Comparison of ENCODE assay signal across 4 fruit fly cellular contexts in genomic region chr3L:12021903-12022302, dm6.
A peak's percentile ranks its signal among the peaks of the same experiment; 100 is the strongest.
TF ChIP-seq lines count a peak whose summit lies in the region.

No protein-coding gene starts in this region.

- peak; percentile 73 to 74 for TF ChIP-seq CTCF in S2 (optimal IDR thresholded peaks at IDR 0.05; lab: Kevin White, UChicago)
- peak; percentile 88 for TF ChIP-seq CTCF in whole organism, embryonic (GFP tag; optimal IDR thresholded peaks at IDR 0.05; lab: Kevin White, UChicago)

TF ChIP-seq in whole organism, adult, 20 proteins besides CTCF, POLR2A, EP300 and RAD21:
- TF ChIP-seq kay (GFP tag; lab: Kevin White, UChicago; ENCODE audit: borderline replicate concordance) (peak; percentile 59), Mnt (GFP tag; optimal IDR thresholded peaks at IDR 0.05; lab: Kevin White, UChicago) (no peak)
TF ChIP-seq in whole organism, adult: peak in this region for 1.

TF ChIP-seq in whole organism, embryonic, 481 proteins besides CTCF, POLR2A, EP300 and RAD21:
- TF ChIP-seq CG7839 (tag; optimal IDR thresholded peaks at IDR 0.05; lab: Kevin White, UChicago) (no peak), Awh (GFP tag; IDR thresholded peaks at IDR 0.05; lab: Robert Waterston, UW) (peak; percentile 58; the same call in 1 of the 2 replicates), CG16779 (GFP tag; IDR thresholded peaks at IDR 0.05; lab: Robert Waterston, UW) (no peak), CG12942 (GFP tag; optimal IDR thresholded peaks at IDR 0.05; lab: Kevin White, UChicago) (no peak), CG32767 (GFP tag; IDR thresholded peaks at IDR 0.05; lab: Robert Waterston, UW) (no peak), CG6813 (GFP tag; optimal IDR thresholded peaks at IDR 0.05; lab: Kevin White, UChicago) (no peak), Dad (GFP tag; optimal IDR thresholded peaks at IDR 0.05; lab: Kevin White, UChicago) (no peak), CG31224 (GFP tag; IDR thresholded peaks at IDR 0.05; lab: Robert Waterston, UW) (no peak), CG8359 (GFP tag; optimal IDR thresholded peaks at IDR 0.05; lab: Kevin White, UChicago; ENCODE audit: borderline replicate concordance) (peak; percentile 99), knrl (GFP tag; IDR thresholded peaks at IDR 0.05; lab: Robert Waterston, UW; ENCODE audit: partially characterized antibody) (no peak), CG2199 (GFP tag; IDR thresholded peaks at IDR 0.05; lab: Robert Waterston, UW) (peak; percentile 98), chn (GFP tag; optimal IDR thresholded peaks at IDR 0.05; lab: Kevin White, UChicago) (no peak), gfzf (GFP tag; optimal IDR thresholded peaks at IDR 0.05; lab: Kevin White, UChicago) (no peak)

TF ChIP-seq in whole organism, wandering third instar larva, 38 proteins besides CTCF, POLR2A, EP300 and RAD21:
- TF ChIP-seq Myc (optimal IDR thresholded peaks at IDR 0.05; lab: Kevin White, UChicago) (peak; percentile 40), dmrt93B (GFP tag; optimal IDR thresholded peaks at IDR 0.05; lab: Kevin White, UChicago) (no peak)
